Worm (Caenorhabditis elegans): ENCODE results near the gene K09E9.7.

DNA sequence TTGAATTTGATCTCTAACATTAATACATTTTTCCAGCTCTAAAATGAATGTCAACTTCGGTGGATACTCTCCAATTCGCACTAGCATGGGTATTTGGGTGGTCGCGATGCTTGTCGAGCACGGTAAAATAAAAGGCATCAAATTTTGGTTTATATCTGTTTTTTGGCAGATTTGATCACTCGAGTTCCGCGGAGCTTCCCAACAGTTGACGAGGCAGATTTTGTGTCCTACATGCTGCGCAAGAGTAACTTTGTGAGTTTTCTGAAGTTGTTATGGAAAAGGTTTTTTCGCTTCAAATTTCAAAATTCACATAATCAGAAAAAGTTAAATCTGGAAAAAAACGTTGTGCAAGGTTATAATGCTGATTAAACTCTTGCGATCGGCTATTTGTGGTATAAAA, 677 bp downstream of the K09E9.7 start:
- TF ChIP-seq ama-1 (optimal IDR thresholded peaks at IDR 0.05) (no peak), aly-1 (tag; optimal IDR thresholded peaks at IDR 0.05) (no peak), scrt-1 (GFP tag; IDR thresholded peaks at IDR 0.05) (no peak), flt-1 (GFP tag; IDR thresholded peaks at IDR 0.05) (no peak)

Measured in whole organism, early embryonic.